Worm (Caenorhabditis elegans): ENCODE measurements around the gene tbc-20.

tbc-20 gene

ce11 chrII:14804259-14804899 lies 6.1 kb downstream of the tbc-20 start, which contains the start of gene W01D2.3 (continued):
- TF ChIP-seq K02D7.2 (tag; optimal IDR thresholded peaks at IDR 0.05) (peak; percentile 86), sox-4 (tag; optimal IDR thresholded peaks at IDR 0.05) (peak; percentile 90), pqm-1 (tag; optimal IDR thresholded peaks at IDR 0.05) (peak; percentile 31), hlh-30 (tag; optimal IDR thresholded peaks at IDR 0.05; ENCODE audit: insufficient read depth) (peak; percentile 32), pax-1 (tag; optimal IDR thresholded peaks at IDR 0.05) (no peak), C08G9.2 (tag; optimal IDR thresholded peaks at IDR 0.05) (peak; percentile 76), rnt-1 (tag; optimal IDR thresholded peaks at IDR 0.05) (peak; percentile 64), hlh-6 (tag; optimal IDR thresholded peaks at IDR 0.05) (peak; percentile 94), nhr-232 (tag; optimal IDR thresholded peaks at IDR 0.05) (peak; percentile 91), tbx-2 (tag; optimal IDR thresholded peaks at IDR 0.05) (peak; percentile 93), unc-42 (tag; optimal IDR thresholded peaks at IDR 0.05) (peak; percentile 61), lin-11 (tag; optimal IDR thresholded peaks at IDR 0.05) (peak; percentile 84), mec-3 (tag; optimal IDR thresholded peaks at IDR 0.05; ENCODE audit: borderline replicate concordance) (peak; percentile 90), elt-4 (tag; optimal IDR thresholded peaks at IDR 0.05) (peak; percentile 8), unc-3 (GFP tag; conservative IDR thresholded peaks at IDR 0.05) (peak; percentile 79), unc-3 (tag; optimal IDR thresholded peaks at IDR 0.05) (peak; percentile 67), pha-4 (tag; optimal IDR thresholded peaks at IDR 0.05) (no peak), ceh-22 (tag; optimal IDR thresholded peaks at IDR 0.05) (no peak), pros-1 (tag; optimal IDR thresholded peaks at IDR 0.05) (no peak), nfya-1 (tag; optimal IDR thresholded peaks at IDR 0.05) (peak; percentile 73), ceh-31 (tag; optimal IDR thresholded peaks at IDR 0.05) (peak; percentile 90), ceh-9 (tag; optimal IDR thresholded peaks at IDR 0.05) (peak; percentile 69), ets-4 (tag; optimal IDR thresholded peaks at IDR 0.05) (peak; percentile 31), hlh-13 (GFP tag; optimal IDR thresholded peaks at IDR 0.05) (peak; percentile 85), ceh-14 (tag; optimal IDR thresholded peaks at IDR 0.05) (peak; percentile 95), sox-2 (GFP tag; IDR thresholded peaks at IDR 0.05) (peak; percentile 69; the same call in 1 of the 2 replicates), madf-2 (tag; optimal IDR thresholded peaks at IDR 0.05) (peak; percentile 91), hlh-8 (tag; optimal IDR thresholded peaks at IDR 0.05) (peak; percentile 63), ceh-6 (GFP tag; optimal IDR thresholded peaks at IDR 0.05) (peak; percentile 89), ceh-24 (tag; optimal IDR thresholded peaks at IDR 0.05) (peak; percentile 71), fax-1 (tag; optimal IDR thresholded peaks at IDR 0.05) (peak; percentile 84), C38D4.7 (GFP tag; optimal IDR thresholded peaks at IDR 0.05) (peak; percentile 93), che-1 (tag; optimal IDR thresholded peaks at IDR 0.05) (peak; percentile 94), ceh-30 (tag; optimal IDR thresholded peaks at IDR 0.05) (peak; percentile 32), ceh-48 (tag; optimal IDR thresholded peaks at IDR 0.05) (peak; percentile 89), gmeb-2 (tag; optimal IDR thresholded peaks at IDR 0.05) (peak; percentile 79), ahr-1 (tag; optimal IDR thresholded peaks at IDR 0.05) (peak; percentile 87), ceh-19 (GFP tag; optimal IDR thresholded peaks at IDR 0.05) (peak; percentile 94), F13H6.1 (tag; optimal IDR thresholded peaks at IDR 0.05) (peak; percentile 87)

ce11 chrII:14805686-14806085 lies 7.4 kb downstream of the tbc-20 start, which contains the start of gene srt-11:
Gene srt-11 (plus strand): TSS chrII:14805986.
- TF ChIP-seq pha-2 (tag; optimal IDR thresholded peaks at IDR 0.05) (no peak), unc-86 (tag; optimal IDR thresholded peaks at IDR 0.05) (no peak), K02D7.2 (tag; optimal IDR thresholded peaks at IDR 0.05) (no peak), dmd-4 (tag; optimal IDR thresholded peaks at IDR 0.05; ENCODE audit: borderline replicate concordance) (no peak), hlh-8 (tag; optimal IDR thresholded peaks at IDR 0.05) (no peak), sox-2 (GFP tag; IDR thresholded peaks at IDR 0.05) (no peak), elt-4 (tag; optimal IDR thresholded peaks at IDR 0.05) (no peak), gmeb-2 (tag; optimal IDR thresholded peaks at IDR 0.05) (no peak), ceh-30 (tag; optimal IDR thresholded peaks at IDR 0.05) (no peak), fkh-10 (GFP tag; optimal IDR thresholded peaks at IDR 0.05) (no peak), T23F11.4 (GFP tag; optimal IDR thresholded peaks at IDR 0.05) (no peak), F13H6.1 (tag; optimal IDR thresholded peaks at IDR 0.05) (no peak), zip-5 (tag; optimal IDR thresholded peaks at IDR 0.05) (no peak), eyg-1 (tag; optimal IDR thresholded peaks at IDR 0.05) (no peak)

Measured in whole organism, late embryonic.